Worm (Caenorhabditis elegans) whole organism, L2 larva: ENCODE results near the gene F26G1.3.

ENCODE experiments used
- nhr-11 ChIP-seq: fragments of 150-350 bp; optimal IDR thresholded peaks from 2 replicates; lab custom pipeline; 2014; ENCODE audit warnings: missing biosample characterization, missing genetic modification characterization
- zag-1 ChIP-seq: fragments of 150-350 bp; optimal IDR thresholded peaks from 2 replicates; lab custom pipeline; 2014; ENCODE audit warnings: missing biosample characterization, missing genetic modification characterization
- ztf-1 ChIP-seq: fragments of 200-800 bp; sonication (Bioruptor generic); conservative IDR thresholded peaks from 2 replicates; pipeline ENCODE4 v1.3.6; 2022; ENCODE audit warnings: missing genetic modification characterization, missing compliant biosample characterization

ce11 chrII:4769096-4769495 lies 10.5 kb downstream of the F26G1.3 start:
- no peak for TF ChIP-seq ztf-1 (GFP tag; lab: Robert Waterston, UW)
- TF ChIP-seq zag-1 (tag; lab: Kevin White, UChicago) = no peak
- no peak for TF ChIP-seq nhr-11
